Worm (Caenorhabditis elegans) whole organism, L4/young adult: Measurements from ENCODE around the gene srbc-36.

Experiments
- dao-5 ChIP-seq: sonication (generic microtip); optimal IDR thresholded peaks from 2 replicates; lab custom pipeline; 2016; ENCODE audit warnings: missing genotype, missing genetic modification characterization, moderate library complexity, missing compliant biosample characterization
- him-1 ChIP-seq: sonication (generic microtip); optimal IDR thresholded peaks from 2 replicates; lab custom pipeline; 2016; ENCODE audit warnings: missing genotype, missing genetic modification reagents, missing genetic modification characterization, missing compliant biosample characterization

DNA sequence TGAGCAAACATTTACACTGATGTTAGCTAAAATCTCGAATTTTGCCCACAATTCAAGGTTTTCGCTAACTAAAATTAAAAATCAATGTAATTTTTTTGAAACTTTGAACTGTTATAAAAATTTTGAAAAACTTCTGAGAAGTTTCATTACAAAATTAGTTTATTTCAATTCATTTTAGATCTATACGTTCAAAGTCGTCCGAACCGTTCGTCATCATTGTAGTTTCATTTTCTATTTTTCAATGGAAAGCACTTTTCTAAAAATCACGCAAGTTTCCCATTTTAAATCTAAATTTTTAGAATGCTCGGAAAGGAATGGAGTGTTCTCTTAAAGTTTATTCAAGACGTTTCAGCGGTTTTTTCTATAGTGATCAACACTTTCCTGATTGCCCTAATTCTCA lies 19.5 kb upstream of the srbc-36 start, which contains the start of gene str-228:
- TF ChIP-seq him-1 (tag; lab: Kevin White, UChicago) (no peak), dao-5 (tag; lab: Kevin White, UChicago) (no peak)
